Worm (Caenorhabditis elegans) whole organism, early embryonic: ENCODE measurements around the gene T22B3.3.

Source experiments
- B0310.2 ChIP-seq: sonication (generic microtip); optimal IDR thresholded peaks from 2 replicates; lab custom pipeline; 2016; ENCODE audit warnings: mild to moderate bottlenecking, missing genetic modification characterization, missing compliant biosample characterization
- aly-1 ChIP-seq: sonication (generic microtip); optimal IDR thresholded peaks from 2 replicates; lab custom pipeline; 2016; ENCODE audit warnings: missing genetic modification characterization, missing compliant biosample characterization
- ama-1 ChIP-seq: fragments of 150-350 bp; optimal IDR thresholded peaks from 2 replicates; lab custom pipeline; 2014
- ceh-13 ChIP-seq: fragments of 200-800 bp; sonication (Bioruptor generic); optimal IDR thresholded peaks from 2 replicates; lab custom pipeline; 2018; ENCODE audit warnings: mild to moderate bottlenecking, missing genetic modification characterization, missing compliant biosample characterization
- flt-1 ChIP-seq: fragments of 200-800 bp; sonication (Bioruptor generic); IDR thresholded peaks from 2 replicates; pipeline ENCODE4 v1.3.6; 2022; ENCODE audit warnings: missing genetic modification characterization, missing compliant biosample characterization
- hmbx-1 ChIP-seq: sonication (generic microtip); optimal IDR thresholded peaks from 2 replicates; lab custom pipeline; 2016; ENCODE audit warnings: mild to moderate bottlenecking, missing genetic modification characterization, missing compliant biosample characterization
- hmg-4 ChIP-seq: fragments of 200-800 bp; sonication (Bioruptor generic); optimal IDR thresholded peaks from 2 replicates; lab custom pipeline; 2018; ENCODE audit warnings: mild to moderate bottlenecking, missing genetic modification characterization, missing compliant biosample characterization
- pes-1 ChIP-seq: fragments of 200-800 bp; sonication (Bioruptor generic); IDR thresholded peaks from 2 replicates; pipeline ENCODE4 v1.3.6; 2022; ENCODE audit warnings: missing genetic modification reagents, missing genetic modification characterization, missing compliant biosample characterization
- scrt-1 ChIP-seq: fragments of 200-800 bp; sonication (Bioruptor generic); IDR thresholded peaks from 2 replicates; pipeline ENCODE4 v1.3.6; 2022; ENCODE audit warnings: missing genetic modification characterization, missing compliant biosample characterization
- sea-1 ChIP-seq: fragments of 200-800 bp; sonication (Bioruptor generic); conservative IDR thresholded peaks from 2 replicates; pipeline ENCODE4 v1.3.6; 2022; ENCODE audit warnings: missing genetic modification characterization, missing compliant biosample characterization
- tbx-37 ChIP-seq: fragments of 200-800 bp; sonication (Bioruptor generic); conservative IDR thresholded peaks from 2 replicates; pipeline ENCODE4 v1.3.6; 2022; ENCODE audit warnings: missing genetic modification reagents, missing genetic modification characterization, missing compliant biosample characterization
- tra-4 ChIP-seq: sonication (generic microtip); optimal IDR thresholded peaks from 2 replicates; lab custom pipeline; 2017; ENCODE audit warnings: missing genetic modification characterization, missing compliant biosample characterization

DNA sequence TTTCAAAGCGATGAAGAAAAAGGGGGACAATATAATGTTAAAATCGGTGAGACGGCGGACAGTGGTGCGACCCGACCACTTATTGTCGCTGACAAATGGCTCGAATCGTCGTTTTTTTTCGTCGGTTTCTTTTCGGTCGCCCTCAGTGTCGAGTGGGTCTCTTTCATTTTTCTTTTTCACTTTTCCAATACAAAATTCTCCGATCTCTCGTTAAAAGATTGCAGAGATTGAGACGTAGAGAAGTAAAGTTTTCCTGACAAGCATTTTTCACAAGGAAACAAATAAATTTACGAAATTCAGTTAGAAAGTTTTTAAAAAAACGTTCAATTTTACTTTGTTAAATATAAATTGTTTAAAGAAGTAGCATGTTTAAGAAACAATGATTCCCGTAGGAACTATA lies 12.1 kb downstream of the T22B3.3 start:
- TF ChIP-seq ama-1 (lab: Kevin White, UChicago), result no peak
- TF ChIP-seq tra-4, result no peak
- TF ChIP-seq hmbx-1 (tag; lab: Kevin White, UChicago), result no peak
- TF ChIP-seq hmg-4 (GFP tag; lab: Kevin White, UChicago), result no peak
- no peak for TF ChIP-seq sea-1 (GFP tag; lab: Robert Waterston, UW)
- TF ChIP-seq ceh-13 (GFP tag; lab: Kevin White, UChicago), result no peak
- no peak for TF ChIP-seq flt-1 (GFP tag; lab: Robert Waterston, UW)
- no peak for TF ChIP-seq aly-1
- no peak for TF ChIP-seq pes-1 (GFP tag; lab: Robert Waterston, UW)
- no peak for TF ChIP-seq B0310.2
- TF ChIP-seq scrt-1 (GFP tag; lab: Robert Waterston, UW), result no peak
- TF ChIP-seq tbx-37 (GFP tag; lab: Robert Waterston, UW), result no peak
